Worm (Caenorhabditis elegans): ENCODE results near the gene F35F10.6.

Gene F35F10.6

ce11 chrV:3278101-3278639, 11.0 kb downstream of the F35F10.6 start, which contains the start of gene fbxa-64:
Gene fbxa-64 (minus strand): TSS chrV:3278151.
- TF ChIP-seq che-1 (tag; optimal IDR thresholded peaks at IDR 0.05) (no peak), sox-4 (tag; optimal IDR thresholded peaks at IDR 0.05) (no peak), ztf-16 (tag; optimal IDR thresholded peaks at IDR 0.05) (no peak), hlh-13 (GFP tag; optimal IDR thresholded peaks at IDR 0.05) (no peak), tbx-7 (tag; optimal IDR thresholded peaks at IDR 0.05) (no peak), gmeb-2 (tag; optimal IDR thresholded peaks at IDR 0.05) (no peak), C08G9.2 (tag; optimal IDR thresholded peaks at IDR 0.05) (no peak), unc-42 (tag; optimal IDR thresholded peaks at IDR 0.05) (no peak), T23F11.4 (GFP tag; optimal IDR thresholded peaks at IDR 0.05) (no peak), eyg-1 (tag; optimal IDR thresholded peaks at IDR 0.05) (no peak), elt-4 (tag; optimal IDR thresholded peaks at IDR 0.05) (no peak)

ce11 chrV:3276184-3276583, 13.0 kb downstream of the F35F10.6 start:
- no peak for TF ChIP-seq mec-3 (tag; optimal IDR thresholded peaks at IDR 0.05; ENCODE audit: borderline replicate concordance)
- TF ChIP-seq pqm-1 (tag; optimal IDR thresholded peaks at IDR 0.05) = no peak
- no peak for TF ChIP-seq C38D4.7 (GFP tag; optimal IDR thresholded peaks at IDR 0.05)
- TF ChIP-seq hlh-6 (tag; optimal IDR thresholded peaks at IDR 0.05) = no peak
- TF ChIP-seq pax-1 (tag; optimal IDR thresholded peaks at IDR 0.05) = no peak
- TF ChIP-seq hlh-13 (GFP tag; optimal IDR thresholded peaks at IDR 0.05) = no peak
- no peak for TF ChIP-seq ceh-34 (tag; optimal IDR thresholded peaks at IDR 0.05)
- TF ChIP-seq nhr-11 (tag; optimal IDR thresholded peaks at IDR 0.05) = no peak
- no peak for TF ChIP-seq pag-3 (tag; optimal IDR thresholded peaks at IDR 0.05; ENCODE audit: borderline replicate concordance)
- no peak for TF ChIP-seq tbx-2 (tag; optimal IDR thresholded peaks at IDR 0.05)
- TF ChIP-seq npax-4 (tag; optimal IDR thresholded peaks at IDR 0.05) = no peak
- TF ChIP-seq ceh-30 (tag; optimal IDR thresholded peaks at IDR 0.05) = no peak
- no peak for TF ChIP-seq madf-2 (tag; optimal IDR thresholded peaks at IDR 0.05)

DNA sequence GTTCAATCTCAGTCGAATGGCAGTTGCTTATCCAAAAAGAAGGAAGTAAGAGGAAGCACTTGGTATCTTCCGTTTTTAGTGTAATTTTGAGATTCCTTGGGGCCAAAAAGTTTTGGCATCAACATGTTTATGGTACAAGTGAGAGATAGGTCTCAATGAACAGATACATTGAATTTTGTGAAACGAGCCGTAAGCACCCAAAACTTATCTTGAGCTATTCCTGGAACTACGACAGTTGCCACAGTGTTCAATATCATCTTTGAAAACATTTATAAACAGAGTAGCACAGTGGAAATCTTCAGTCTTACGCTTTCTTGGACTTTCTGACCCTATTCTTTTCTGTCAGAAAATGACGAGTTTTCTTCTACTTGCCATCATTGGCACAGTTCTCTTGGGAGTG, 14.1 kb downstream of the F35F10.6 start, which contains the start of gene T28A11.3:
Gene T28A11.3 (plus strand): TSS at position 301 of the 400 bp plus-strand sequence.
- TF ChIP-seq Y22D7AL.16 (tag; optimal IDR thresholded peaks at IDR 0.05) = no peak
- TF ChIP-seq ceh-22 (tag; optimal IDR thresholded peaks at IDR 0.05) = no peak
- no peak for TF ChIP-seq ceh-45 (GFP tag; IDR thresholded peaks at IDR 0.05)
- no peak for TF ChIP-seq ceh-24 (tag; optimal IDR thresholded peaks at IDR 0.05)
- no peak for TF ChIP-seq fkh-6 (tag; optimal IDR thresholded peaks at IDR 0.05)
- no peak for TF ChIP-seq F13H6.1 (tag; optimal IDR thresholded peaks at IDR 0.05)
- TF ChIP-seq zip-5 (tag; optimal IDR thresholded peaks at IDR 0.05) = no peak
- no peak for TF ChIP-seq ceh-34 (tag; optimal IDR thresholded peaks at IDR 0.05)
- TF ChIP-seq pha-4 (tag; optimal IDR thresholded peaks at IDR 0.05) = no peak

ce11 chrV:3273577-3274100, 15.5 kb downstream of the F35F10.6 start, which contains the start of gene T28A11.4:
Gene T28A11.4 (plus strand): TSS chrV:3274050.
- TF ChIP-seq Y22D7AL.16 (tag; optimal IDR thresholded peaks at IDR 0.05) (no peak), hlh-30 (tag; optimal IDR thresholded peaks at IDR 0.05; ENCODE audit: insufficient read depth) (no peak), nhr-232 (tag; optimal IDR thresholded peaks at IDR 0.05) (no peak), ceh-18 (tag; optimal IDR thresholded peaks at IDR 0.05) (no peak), pat-9 (tag; optimal IDR thresholded peaks at IDR 0.05) (no peak), unc-55 (GFP tag; optimal IDR thresholded peaks at IDR 0.05) (no peak), tbx-2 (tag; optimal IDR thresholded peaks at IDR 0.05) (no peak), ceh-22 (tag; optimal IDR thresholded peaks at IDR 0.05) (no peak), sox-2 (GFP tag; IDR thresholded peaks at IDR 0.05) (no peak), ceh-2 (tag; optimal IDR thresholded peaks at IDR 0.05) (no peak), pros-1 (tag; optimal IDR thresholded peaks at IDR 0.05) (no peak)
